Fruit fly (Drosophila melanogaster): ENCODE results near the gene Srp54.
A peak's percentile ranks its signal among the peaks of the same experiment; 100 is the strongest.

The Srp54 gene

dm6 chr2L:9915011-9915850, 2.5 kb downstream of the Srp54 start, which contains the start of gene yip2 (continued):
- TF ChIP-seq slou (GFP tag; optimal IDR thresholded peaks at IDR 0.05), result no peak
- TF ChIP-seq Bgb (GFP tag; IDR thresholded peaks at IDR 0.05; ENCODE audit: partially characterized antibody), result 0 out of 2 replicates have a peak, but pooled peaks have one; percentile 11
- TF ChIP-seq CG7839 (tag; optimal IDR thresholded peaks at IDR 0.05), result peak; percentile 55
- TF ChIP-seq Hsf (GFP tag; optimal IDR thresholded peaks at IDR 0.05), result peak; percentile 62
- peak; percentile 23 for TF ChIP-seq CG17829 (tag; optimal IDR thresholded peaks at IDR 0.05)
- peak; percentile 66 for TF ChIP-seq crol (GFP tag; IDR thresholded peaks at IDR 0.05)
- TF ChIP-seq Oli (tag; optimal IDR thresholded peaks at IDR 0.05), result peak; percentile 49
- TF ChIP-seq CG12942 (GFP tag; optimal IDR thresholded peaks at IDR 0.05), result peak; percentile 34
- TF ChIP-seq HLHmδ (GFP tag; optimal IDR thresholded peaks at IDR 0.05), result no peak
- peak; percentile 41 for TF ChIP-seq CG18619 (GFP tag; optimal IDR thresholded peaks at IDR 0.05)
- peak; percentile 75 for TF ChIP-seq Dek (tag; optimal IDR thresholded peaks at IDR 0.05)
- no peak for TF ChIP-seq CG30020 (tag; optimal IDR thresholded peaks at IDR 0.05)
- no peak for TF ChIP-seq CG8290 (GFP tag; optimal IDR thresholded peaks at IDR 0.05)
- TF ChIP-seq CG8290 (tag; optimal IDR thresholded peaks at IDR 0.05), result peak in 1 of 2 experiments; percentile 86
- no peak for TF ChIP-seq MTF-1 (GFP tag; optimal IDR thresholded peaks at IDR 0.05; ENCODE audit: borderline replicate concordance)
- peak; percentile 36 for TF ChIP-seq CG10267 (tag; optimal IDR thresholded peaks at IDR 0.05)
- TF ChIP-seq Mrtf (GFP tag; IDR thresholded peaks at IDR 0.05), result no peak
- 0 out of 2 replicates have a peak, but pooled peaks have one; percentile 23 for TF ChIP-seq CG1024 (GFP tag; IDR thresholded peaks at IDR 0.05)
- 0 out of 2 replicates have a peak, but pooled peaks have one; percentile 43 for TF ChIP-seq Awh (GFP tag; IDR thresholded peaks at IDR 0.05)
- no peak for TF ChIP-seq CG17612 (GFP tag; IDR thresholded peaks at IDR 0.05)
- TF ChIP-seq Aef1 (GFP tag; IDR thresholded peaks at IDR 0.05), result 0 out of 3 replicates have a peak, but pooled peaks have one; percentile 11
- TF ChIP-seq seq (GFP tag; IDR thresholded peaks at IDR 0.05), result peak; percentile 46; the same call in 1 of the 2 replicates
- TF ChIP-seq Deaf1 (tag; optimal IDR thresholded peaks at IDR 0.05), result peak; percentile 49
- peak; percentile 72; the same call in 1 of the 2 replicates for TF ChIP-seq sob (GFP tag; IDR thresholded peaks at IDR 0.05)
- peak; percentile 53 for TF ChIP-seq CG1603 (tag; optimal IDR thresholded peaks at IDR 0.05)
- no peak for TF ChIP-seq cg (GFP tag; optimal IDR thresholded peaks at IDR 0.05)
- peak; percentile 74 for TF ChIP-seq kay (GFP tag; optimal IDR thresholded peaks at IDR 0.05)
- TF ChIP-seq pzg (GFP tag; optimal IDR thresholded peaks at IDR 0.05), result peak; percentile 11
- no peak for TF ChIP-seq pum (GFP tag; optimal IDR thresholded peaks at IDR 0.05)
- TF ChIP-seq CG3407 (GFP tag; optimal IDR thresholded peaks at IDR 0.05), result peak; percentile 37
- no peak for TF ChIP-seq NK7.1 (GFP tag; optimal IDR thresholded peaks at IDR 0.05)
- TF ChIP-seq pb (GFP tag; optimal IDR thresholded peaks at IDR 0.05), result no peak
- peak; percentile 94 for TF ChIP-seq Med (GFP tag)
- TF ChIP-seq CG12219 (GFP tag; optimal IDR thresholded peaks at IDR 0.05), result peak; percentile 57
- peak; percentile 64; the same call in 1 of the 3 replicates for TF ChIP-seq gce (GFP tag; IDR thresholded peaks at IDR 0.05)
- TF ChIP-seq sd (tag; optimal IDR thresholded peaks at IDR 0.05), result no peak
- TF ChIP-seq br (optimal IDR thresholded peaks at IDR 0.05), result no peak
- peak; percentile 71 for TF ChIP-seq BtbVII (GFP tag; optimal IDR thresholded peaks at IDR 0.05)
- TF ChIP-seq ranshi (GFP tag; IDR thresholded peaks at IDR 0.05), result peak; percentile 56; the same call in 1 of the 2 replicates
- no peak for TF ChIP-seq pita (GFP tag; optimal IDR thresholded peaks at IDR 0.05)
- no peak for TF ChIP-seq usp (GFP tag; optimal IDR thresholded peaks at IDR 0.05)
- TF ChIP-seq CG2712 (tag; optimal IDR thresholded peaks at IDR 0.05), result peak; percentile 50
- peak; percentile 68 for TF ChIP-seq CrebB (tag; optimal IDR thresholded peaks at IDR 0.05)
- 0 out of 2 replicates have a peak, but pooled peaks have one; percentile 6 for TF ChIP-seq Taf1 (GFP tag; IDR thresholded peaks at IDR 0.05)
- no peak for TF ChIP-seq CG32772 (GFP tag; IDR thresholded peaks at IDR 0.05)
- peak; percentile 33 for TF ChIP-seq CG11723 (GFP tag; optimal IDR thresholded peaks at IDR 0.05)
- TF ChIP-seq CG7372 (GFP tag; IDR thresholded peaks at IDR 0.05), result 0 out of 2 replicates have a peak, but pooled peaks have one; percentile 16
- peak; percentile 50 for TF ChIP-seq slp2 (GFP tag; optimal IDR thresholded peaks at IDR 0.05)
- TF ChIP-seq CG2120 (GFP tag; optimal IDR thresholded peaks at IDR 0.05), result peak; percentile 83

Measured in whole organism, embryonic.